Worm (Caenorhabditis elegans) whole organism, L3 larva: ENCODE measurements around the gene dhgd-1.

Source experiments
- ZK546.5 ChIP-seq: sonication (generic microtip); optimal IDR thresholded peaks from 2 replicates; lab custom pipeline; 2017; ENCODE audit warnings: missing biosample characterization, missing genetic modification characterization
- aly-2 ChIP-seq: fragments of 150-350 bp; optimal IDR thresholded peaks from 2 replicates; lab custom pipeline; 2014; ENCODE audit warnings: missing biosample characterization, missing genetic modification characterization
- ama-1 ChIP-seq: fragments of 150-350 bp; optimal IDR thresholded peaks from 2 replicates; lab custom pipeline; 2018
- fos-1 ChIP-seq: fragments of 150-350 bp; optimal IDR thresholded peaks from 2 replicates; lab custom pipeline; 2014; ENCODE audit warnings: missing biosample characterization, missing genetic modification characterization
- jun-1 ChIP-seq: fragments of 150-350 bp; optimal IDR thresholded peaks from 2 replicates; lab custom pipeline; 2014; ENCODE audit warnings: missing biosample characterization, missing genetic modification reagents, missing genetic modification characterization
- mdl-1 ChIP-seq: fragments of 150-350 bp; optimal IDR thresholded peaks from 2 replicates; lab custom pipeline; 2014; ENCODE audit warnings: missing biosample characterization, missing genetic modification characterization
- nhr-11 ChIP-seq: fragments of 150-350 bp; optimal IDR thresholded peaks from 2 replicates; lab custom pipeline; 2014; ENCODE audit warnings: missing biosample characterization, missing genetic modification characterization
- pha-4 ChIP-seq: fragments of 150-350 bp; optimal IDR thresholded peaks from 2 replicates; lab custom pipeline; 2014; ENCODE audit warnings: missing biosample characterization, missing genetic modification reagents, missing genetic modification characterization
- ztf-11 ChIP-seq: fragments of 150-350 bp; optimal IDR thresholded peaks from 2 replicates; lab custom pipeline; 2014; ENCODE audit warnings: missing biosample characterization, missing genetic modification characterization

ce11 chrII:11588304-11588703 is 36.4 kb upstream of the dhgd-1 start:
- TF ChIP-seq mdl-1 (tag; lab: Kevin White, UChicago) (no peak), pha-4 (no peak), ZK546.5 (tag; lab: Kevin White, UChicago) (no peak), fos-1 (no peak), ztf-11 (tag; lab: Kevin White, UChicago) (no peak), ama-1 (lab: Kevin White, UChicago) (no peak), jun-1 (tag; lab: Kevin White, UChicago) (no peak), nhr-11 (tag; lab: Kevin White, UChicago) (no peak), aly-2 (no peak)
